Fruit fly (Drosophila melanogaster): ENCODE results near the gene CG12541.
A peak's percentile ranks its signal among the peaks of the same experiment; 100 is the strongest.

Gene CG12541

dm6 chrX:6985182-6985851 lies 80.5 kb downstream of the CG12541 start (continued):
- TF ChIP-seq CG32006 (GFP tag; optimal IDR thresholded peaks at IDR 0.05) (peak; percentile 80), CG8632 (GFP tag; optimal IDR thresholded peaks at IDR 0.05) (peak; percentile 87), CG10631 (GFP tag; optimal IDR thresholded peaks at IDR 0.05) (peak; percentile 91), CG11902 (GFP tag; optimal IDR thresholded peaks at IDR 0.05) (peak; percentile 77), CG10669 (GFP tag; optimal IDR thresholded peaks at IDR 0.05) (peak; percentile 81), svp (GFP tag) (peak; percentile 98), Smox (GFP tag; optimal IDR thresholded peaks at IDR 0.05) (peak; percentile 94), Hr39 (GFP tag; optimal IDR thresholded peaks at IDR 0.05) (peak; percentile 93), fd85E (GFP tag; optimal IDR thresholded peaks at IDR 0.05) (no peak), CG9139 (GFP tag; optimal IDR thresholded peaks at IDR 0.05) (peak; percentile 68), net (GFP tag; optimal IDR thresholded peaks at IDR 0.05) (peak; percentile 88), esn (GFP tag; optimal IDR thresholded peaks at IDR 0.05) (peak; percentile 97), fd59A (GFP tag; optimal IDR thresholded peaks at IDR 0.05) (peak; percentile 83), Ets96B (tag; optimal IDR thresholded peaks at IDR 0.05) (peak; percentile 88)

- TF ChIP-seq CG10669 (GFP tag; optimal IDR thresholded peaks at IDR 0.05) = peak; percentile 44
- TF ChIP-seq CG6792 (GFP tag; optimal IDR thresholded peaks at IDR 0.05) = peak; percentile 52
- TF ChIP-seq Hr38 (GFP tag; optimal IDR thresholded peaks at IDR 0.05) = no peak
- peak; percentile 27 for TF ChIP-seq Lpt (GFP tag; optimal IDR thresholded peaks at IDR 0.05)
- TF ChIP-seq Hr4 (GFP tag; optimal IDR thresholded peaks at IDR 0.05) = no peak
- peak; percentile 36 for TF ChIP-seq Met (GFP tag; optimal IDR thresholded peaks at IDR 0.05)
- no peak for TF ChIP-seq CG1621 (tag; optimal IDR thresholded peaks at IDR 0.05)
- TF ChIP-seq CG15336 (GFP tag; IDR thresholded peaks at IDR 0.05) = peak; percentile 58; the same call in 1 of the 2 replicates
- no peak for TF ChIP-seq CG4318 (GFP tag; optimal IDR thresholded peaks at IDR 0.05)
- TF ChIP-seq cyc (GFP tag; optimal IDR thresholded peaks at IDR 0.05) = peak; percentile 5
- peak; percentile 29 for TF ChIP-seq Eip75B (GFP tag; optimal IDR thresholded peaks at IDR 0.05)
- no peak for TF ChIP-seq CG8319 (GFP tag; optimal IDR thresholded peaks at IDR 0.05)
- peak; percentile 50 for TF ChIP-seq achi (GFP tag; optimal IDR thresholded peaks at IDR 0.05)
- no peak for TF ChIP-seq CG31627 (GFP tag; optimal IDR thresholded peaks at IDR 0.05)
- TF ChIP-seq CG11902 (GFP tag; optimal IDR thresholded peaks at IDR 0.05) = no peak
- TF ChIP-seq acj6 (GFP tag; optimal IDR thresholded peaks at IDR 0.05) = peak; percentile 61
- peak; percentile 45 for TF ChIP-seq CG16779 (tag; optimal IDR thresholded peaks at IDR 0.05)
- no peak for TF ChIP-seq CG11294 (GFP tag; IDR thresholded peaks at IDR 0.05)
- no peak for TF ChIP-seq vri (GFP tag; optimal IDR thresholded peaks at IDR 0.05)
- TF ChIP-seq Sox15 (GFP tag; optimal IDR thresholded peaks at IDR 0.05) = no peak
- no peak for TF ChIP-seq Ets21C (GFP tag; optimal IDR thresholded peaks at IDR 0.05)
- TF ChIP-seq CG6276 (GFP tag; optimal IDR thresholded peaks at IDR 0.05) = no peak
- TF ChIP-seq CG34406 (GFP tag; optimal IDR thresholded peaks at IDR 0.05) = peak; percentile 51
- peak; percentile 37 for TF ChIP-seq topi (GFP tag; optimal IDR thresholded peaks at IDR 0.05)
- peak; percentile 62 for TF ChIP-seq CG3919 (GFP tag; optimal IDR thresholded peaks at IDR 0.05)
- TF ChIP-seq CG6808 (GFP tag; optimal IDR thresholded peaks at IDR 0.05) = peak; percentile 63
- TF ChIP-seq Eip78C (GFP tag) = peak; percentile 87
- peak; percentile 16 for TF ChIP-seq Blimp-1 (GFP tag; optimal IDR thresholded peaks at IDR 0.05)
- no peak for TF ChIP-seq Eip93F (GFP tag; optimal IDR thresholded peaks at IDR 0.05)
- TF ChIP-seq fkh (GFP tag; optimal IDR thresholded peaks at IDR 0.05) = no peak
- peak; percentile 42 for TF ChIP-seq net (GFP tag; optimal IDR thresholded peaks at IDR 0.05)
- TF ChIP-seq CG8632 (GFP tag; optimal IDR thresholded peaks at IDR 0.05) = peak; percentile 55
- peak; percentile 39 for TF ChIP-seq Sox102F (GFP tag; optimal IDR thresholded peaks at IDR 0.05)
- TF ChIP-seq ss (GFP tag; optimal IDR thresholded peaks at IDR 0.05) = peak; percentile 87 to 88
- TF ChIP-seq esn (GFP tag; optimal IDR thresholded peaks at IDR 0.05) = peak; percentile 49
- 0 out of 2 replicates have a peak, but pooled peaks have one; percentile 27 for TF ChIP-seq Gug (GFP tag; IDR thresholded peaks at IDR 0.05)
- peak; percentile 79 for TF ChIP-seq CG6163 (GFP tag; IDR thresholded peaks at IDR 0.05)
- TF ChIP-seq CG10631 (GFP tag; optimal IDR thresholded peaks at IDR 0.05) = peak; percentile 60
- peak; percentile 80 for TF ChIP-seq svp (GFP tag)
- no peak for TF ChIP-seq fd85E (GFP tag; optimal IDR thresholded peaks at IDR 0.05)
Observed at dm6 chrX:6983500-6984320, 82.1 kb downstream of the CG12541 start.
